Worm (Caenorhabditis elegans) whole organism, L2 larva: ENCODE data around the gene Y53F4B.9.
A peak's percentile ranks its signal among the peaks of the same experiment; 100 is the strongest.

Source experiments
- R02D3.7 ChIP-seq: fragments of 150-350 bp; optimal IDR thresholded peaks from 2 replicates; lab custom pipeline; 2014; ENCODE audit warnings: missing biosample characterization, missing genetic modification characterization
- ama-1 ChIP-seq: fragments of 150-350 bp; optimal IDR thresholded peaks from 2 replicates; lab custom pipeline; 2018; ENCODE audit warnings: inconsistent platforms
- dmd-4 ChIP-seq: sonication (generic microtip); optimal IDR thresholded peaks from 2 replicates; lab custom pipeline; 2017; ENCODE audit warnings: missing biosample characterization, missing genetic modification characterization
- lin-39 ChIP-seq: fragments of 150-350 bp; optimal IDR thresholded peaks from 2 replicates; lab custom pipeline; 2014; ENCODE audit warnings: missing biosample characterization, missing genetic modification reagents, missing genetic modification characterization
- lsy-2 ChIP-seq, 2 experiments: fragments of 150-350 bp in 1 of 2; sonication (generic microtip) in 1 of 2; optimal IDR thresholded peaks; 2 replicates each; lab custom pipeline; 2014 to 2017; ENCODE audit warnings: missing biosample characterization in 2 of 2, missing genetic modification characterization in 2 of 2
- nhr-11 ChIP-seq: fragments of 150-350 bp; optimal IDR thresholded peaks from 2 replicates; lab custom pipeline; 2014; ENCODE audit warnings: missing biosample characterization, missing genetic modification characterization
- nhr-129 ChIP-seq: fragments of 150-350 bp; optimal IDR thresholded peaks from 2 replicates; lab custom pipeline; 2014; ENCODE audit warnings: missing biosample characterization, missing genetic modification characterization
- nhr-77 ChIP-seq: fragments of 150-350 bp; optimal IDR thresholded peaks from 2 replicates; lab custom pipeline; 2014; ENCODE audit warnings: missing biosample characterization, missing genetic modification characterization
- ztf-11 ChIP-seq: sonication (generic microtip); optimal IDR thresholded peaks from 2 replicates; lab custom pipeline; 2017; ENCODE audit warnings: missing biosample characterization, missing genetic modification characterization
- ztf-4 ChIP-seq: fragments of 150-350 bp; optimal IDR thresholded peaks from 2 replicates; lab custom pipeline; 2014; ENCODE audit warnings: missing biosample characterization, missing genetic modification characterization

DNA sequence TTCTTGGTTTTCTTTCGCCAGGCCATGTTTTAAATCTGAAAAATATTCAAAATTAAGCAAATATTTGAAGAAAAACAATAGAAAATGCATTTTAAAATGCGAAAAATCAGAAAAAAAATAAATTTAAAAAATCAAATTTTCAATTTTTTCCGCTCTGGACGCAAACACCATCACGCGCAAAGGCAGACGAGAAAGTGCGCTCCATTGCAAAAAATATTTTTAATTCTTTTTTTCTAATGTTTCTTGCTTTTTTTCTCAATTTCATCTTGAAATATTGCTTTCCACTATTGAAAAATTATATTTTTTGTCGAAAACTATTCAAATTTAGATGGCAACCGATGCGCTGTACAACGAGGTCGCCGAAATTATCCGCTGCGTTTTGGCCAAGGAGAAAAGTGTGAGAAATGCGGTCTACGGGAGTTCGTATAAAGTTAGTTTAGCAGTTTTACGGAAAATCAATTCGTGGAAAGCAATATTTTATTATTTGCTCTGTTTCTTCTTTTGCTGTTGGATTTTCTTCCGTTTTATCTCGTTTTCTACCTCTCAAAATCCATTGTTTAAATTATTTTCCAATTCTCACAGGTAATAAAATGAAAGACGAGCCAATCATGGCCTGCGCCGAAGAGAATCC, 40.8 kb downstream of the Y53F4B.9 start, which contains the start of the genes pole-4, nsun-5 and metl-2:
- TF ChIP-seq ztf-4 (tag; lab: Kevin White, UChicago), result no peak
- no peak for TF ChIP-seq ztf-11 (tag; lab: Kevin White, UChicago)
- peak in 1 of 2 experiments; percentile 73 for TF ChIP-seq lsy-2 (tag; optimal IDR thresholded peaks at IDR 0.05; lab: Kevin White, UChicago)
- no peak for TF ChIP-seq nhr-77 (tag; lab: Kevin White, UChicago)
- no peak for TF ChIP-seq R02D3.7 (tag; lab: Kevin White, UChicago)
- TF ChIP-seq nhr-129 (tag; lab: Kevin White, UChicago), result no peak
- no peak for TF ChIP-seq dmd-4 (tag; lab: Kevin White, UChicago)
- no peak for TF ChIP-seq nhr-11 (tag; lab: Kevin White, UChicago)
- TF ChIP-seq lin-39 (tag; lab: Kevin White, UChicago), result no peak
- TF ChIP-seq ama-1 (lab: Kevin White, UChicago), result no peak
